Worm (Caenorhabditis elegans) whole organism, mixed stage, embryonic: ENCODE results near the gene F31E8.4.

ENCODE experiments used
- M03D4.4 ChIP-seq: sonication (generic microtip); optimal IDR thresholded peaks from 2 replicates; lab custom pipeline; 2017; ENCODE audit warnings: mild to moderate bottlenecking, missing genetic modification characterization, missing compliant biosample characterization
- blmp-1 ChIP-seq: fragments of 150-350 bp; optimal IDR thresholded peaks from 2 replicates; lab custom pipeline; 2014; ENCODE audit warnings: missing biosample characterization, missing genetic modification characterization
- ceh-39 ChIP-seq: fragments of 150-350 bp; optimal IDR thresholded peaks from 2 replicates; lab custom pipeline; 2014; ENCODE audit warnings: missing biosample characterization, missing genetic modification characterization
- ceh-43 ChIP-seq: fragments of 200-800 bp; sonication (Bioruptor generic); optimal IDR thresholded peaks from 2 replicates; lab custom pipeline; 2018; ENCODE audit warnings: mild to moderate bottlenecking, missing genetic modification characterization, moderate library complexity, missing compliant biosample characterization
- ceh-83 ChIP-seq: fragments of 200-800 bp; sonication (Bioruptor generic); optimal IDR thresholded peaks from 2 replicates; lab custom pipeline; 2018; ENCODE audit warnings: mild to moderate bottlenecking, missing genetic modification characterization, missing compliant biosample characterization
- ces-1 ChIP-seq: fragments of 150-350 bp; optimal IDR thresholded peaks from 2 replicates; lab custom pipeline; 2014; ENCODE audit warnings: missing biosample characterization, missing genetic modification reagents, missing genetic modification characterization
- cnd-1 ChIP-seq: fragments of 200-800 bp; sonication (Bioruptor generic); optimal IDR thresholded peaks from 2 replicates; lab custom pipeline; 2018; ENCODE audit warnings: mild to moderate bottlenecking, missing genetic modification characterization, missing compliant biosample characterization
- drap-1 ChIP-seq: fragments of 200-800 bp; sonication (Bioruptor generic); optimal IDR thresholded peaks from 3 replicates; lab custom pipeline; 2018; ENCODE audit warnings: mild to moderate bottlenecking, missing genetic modification characterization, missing compliant biosample characterization
- elt-1 ChIP-seq: sonication (generic microtip); optimal IDR thresholded peaks from 2 replicates; lab custom pipeline; 2017; ENCODE audit warnings: missing genetic modification characterization, mild to moderate bottlenecking, missing compliant biosample characterization, antibody characterized with exemption, moderate library complexity, borderline replicate concordance; ENCODE audit not compliant: insufficient read depth
- elt-3 ChIP-seq: fragments of 150-350 bp; optimal IDR thresholded peaks from 2 replicates; lab custom pipeline; 2014; ENCODE audit warnings: missing biosample characterization, missing genetic modification characterization
- ham-2 ChIP-seq: fragments of 200-800 bp; sonication (Bioruptor generic); optimal IDR thresholded peaks from 2 replicates; lab custom pipeline; 2018; ENCODE audit warnings: mild to moderate bottlenecking, missing genetic modification characterization, missing compliant biosample characterization
- hlh-1 ChIP-seq: fragments of 150-350 bp; optimal IDR thresholded peaks from 2 replicates; lab custom pipeline; 2014; ENCODE audit warnings: missing biosample characterization, missing genetic modification reagents, missing genetic modification characterization
- lin-13 ChIP-seq: fragments of 150-350 bp; optimal IDR thresholded peaks from 2 replicates; lab custom pipeline; 2014; ENCODE audit warnings: missing biosample characterization, missing genetic modification characterization
- lin-32 ChIP-seq: fragments of 200-800 bp; sonication (Bioruptor generic); optimal IDR thresholded peaks from 2 replicates; lab custom pipeline; 2018; ENCODE audit warnings: mild to moderate bottlenecking, missing genetic modification characterization, missing compliant biosample characterization
- lsy-2 ChIP-seq: fragments of 150-350 bp; optimal IDR thresholded peaks from 2 replicates; lab custom pipeline; 2014; ENCODE audit warnings: missing biosample characterization, missing genetic modification characterization
- mab-5 ChIP-seq: fragments of 150-350 bp; optimal IDR thresholded peaks from 2 replicates; lab custom pipeline; 2014; ENCODE audit warnings: missing biosample characterization, missing genetic modification characterization
- mep-1 ChIP-seq: fragments of 150-350 bp; optimal IDR thresholded peaks from 2 replicates; lab custom pipeline; 2017; ENCODE audit warnings: missing biosample characterization, missing genetic modification reagents, missing genetic modification characterization, inconsistent platforms
- mls-2 ChIP-seq: sonication (generic microtip); optimal IDR thresholded peaks from 2 replicates; lab custom pipeline; 2016; ENCODE audit warnings: mild to moderate bottlenecking, missing genetic modification characterization, moderate library complexity, missing compliant biosample characterization
- nhr-12 ChIP-seq: fragments of 150-350 bp; optimal IDR thresholded peaks from 2 replicates; lab custom pipeline; 2014; ENCODE audit warnings: missing biosample characterization, missing genetic modification characterization
- nhr-2 ChIP-seq: fragments of 150-350 bp; optimal IDR thresholded peaks from 2 replicates; lab custom pipeline; 2014; ENCODE audit warnings: missing biosample characterization, missing genetic modification characterization
- nhr-28 ChIP-seq: fragments of 150-350 bp; optimal IDR thresholded peaks from 2 replicates; lab custom pipeline; 2014; ENCODE audit warnings: missing biosample characterization, missing genetic modification characterization
- nhr-76 ChIP-seq: sonication (generic microtip); optimal IDR thresholded peaks from 2 replicates; lab custom pipeline; 2017; ENCODE audit warnings: missing biosample characterization, missing genetic modification characterization
- pha-4 ChIP-seq: fragments of 150-350 bp; optimal IDR thresholded peaks from 2 replicates; lab custom pipeline; 2018; ENCODE audit warnings: missing biosample characterization, missing genetic modification reagents, missing genetic modification characterization
- sem-2 ChIP-seq: fragments of 200-800 bp; sonication (Bioruptor generic); optimal IDR thresholded peaks from 2 replicates; lab custom pipeline; 2018; ENCODE audit warnings: mild to moderate bottlenecking, missing genetic modification characterization, missing compliant biosample characterization
- sptf-1 ChIP-seq: sonication (generic microtip); optimal IDR thresholded peaks from 2 replicates; lab custom pipeline; 2017; ENCODE audit warnings: mild to moderate bottlenecking, missing genetic modification characterization, moderate library complexity, missing compliant biosample characterization
- tbx-8 ChIP-seq: fragments of 200-800 bp; sonication (Bioruptor generic); optimal IDR thresholded peaks from 2 replicates; lab custom pipeline; 2018; ENCODE audit warnings: mild to moderate bottlenecking, missing genetic modification characterization, moderate library complexity, missing compliant biosample characterization
- unc-39 ChIP-seq: fragments of 150-350 bp; optimal IDR thresholded peaks from 2 replicates; lab custom pipeline; 2014; ENCODE audit warnings: missing biosample characterization, missing genetic modification characterization
- unc-62 ChIP-seq: fragments of 150-350 bp; optimal IDR thresholded peaks from 2 replicates; lab custom pipeline; 2014; ENCODE audit warnings: missing biosample characterization, missing genetic modification reagents, missing genetic modification characterization
- zip-8 ChIP-seq: fragments of 150-350 bp; optimal IDR thresholded peaks from 2 replicates; lab custom pipeline; 2014; ENCODE audit warnings: missing biosample characterization, missing genetic modification characterization
- ztf-11 ChIP-seq: fragments of 150-350 bp; optimal IDR thresholded peaks from 2 replicates; lab custom pipeline; 2014; ENCODE audit warnings: missing biosample characterization, missing genetic modification characterization

Gene F31E8.4

DNA sequence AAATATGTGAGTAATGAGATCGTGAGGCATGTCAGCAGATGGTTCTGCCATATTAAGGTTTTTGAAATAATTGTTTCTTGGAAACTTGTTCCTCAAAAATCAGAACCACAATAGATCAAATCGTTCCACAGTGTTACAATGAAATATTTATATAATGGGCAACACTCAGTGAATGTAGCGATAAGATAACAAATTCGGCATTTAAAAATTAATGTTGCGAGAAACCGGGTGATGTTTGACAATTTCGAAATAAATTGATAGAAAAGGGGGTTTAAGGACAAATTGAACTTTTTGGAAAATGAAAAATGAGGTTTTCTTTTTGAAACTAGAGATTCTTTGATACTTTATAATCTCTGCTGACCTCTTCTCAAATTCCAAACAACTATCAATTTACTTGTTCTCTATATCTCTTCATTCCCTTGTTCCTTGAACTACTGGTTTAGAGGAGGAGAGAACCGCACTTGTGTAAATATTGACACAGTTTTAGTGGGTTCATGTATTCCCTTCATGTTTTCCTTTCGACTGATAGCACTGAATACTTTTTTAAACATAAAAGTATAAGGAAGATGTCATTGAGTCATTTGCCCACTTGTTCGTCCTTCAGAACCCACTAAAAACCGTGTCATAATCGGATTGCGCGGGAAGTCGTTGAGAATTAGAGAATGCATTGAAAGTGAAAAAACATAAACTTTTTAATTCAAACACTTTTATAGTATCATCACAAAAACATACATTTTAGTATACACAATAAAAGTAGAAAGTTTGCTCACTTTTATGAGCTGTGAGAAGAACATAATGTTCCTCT, 37.0 kb upstream of the F31E8.4 start:
- TF ChIP-seq elt-1 (tag; lab: Kevin White, UChicago) (no peak), ceh-39 (tag; lab: Kevin White, UChicago) (no peak), M03D4.4 (tag; lab: Kevin White, UChicago) (no peak), cnd-1 (tag; lab: Kevin White, UChicago) (no peak), lin-13 (tag; lab: Kevin White, UChicago) (no peak), unc-39 (tag; lab: Kevin White, UChicago) (no peak), hlh-1 (tag; lab: Kevin White, UChicago) (no peak), pha-4 (peak; percentile 61), elt-3 (no peak), ces-1 (GFP tag; lab: Kevin White, UChicago) (no peak), ceh-83 (no peak), nhr-28 (tag; lab: Kevin White, UChicago) (no peak), lin-32 (GFP tag; lab: Kevin White, UChicago) (peak; percentile 2), ham-2 (GFP tag; lab: Kevin White, UChicago) (no peak), blmp-1 (tag; lab: Kevin White, UChicago) (peak; percentile 9)

DNA sequence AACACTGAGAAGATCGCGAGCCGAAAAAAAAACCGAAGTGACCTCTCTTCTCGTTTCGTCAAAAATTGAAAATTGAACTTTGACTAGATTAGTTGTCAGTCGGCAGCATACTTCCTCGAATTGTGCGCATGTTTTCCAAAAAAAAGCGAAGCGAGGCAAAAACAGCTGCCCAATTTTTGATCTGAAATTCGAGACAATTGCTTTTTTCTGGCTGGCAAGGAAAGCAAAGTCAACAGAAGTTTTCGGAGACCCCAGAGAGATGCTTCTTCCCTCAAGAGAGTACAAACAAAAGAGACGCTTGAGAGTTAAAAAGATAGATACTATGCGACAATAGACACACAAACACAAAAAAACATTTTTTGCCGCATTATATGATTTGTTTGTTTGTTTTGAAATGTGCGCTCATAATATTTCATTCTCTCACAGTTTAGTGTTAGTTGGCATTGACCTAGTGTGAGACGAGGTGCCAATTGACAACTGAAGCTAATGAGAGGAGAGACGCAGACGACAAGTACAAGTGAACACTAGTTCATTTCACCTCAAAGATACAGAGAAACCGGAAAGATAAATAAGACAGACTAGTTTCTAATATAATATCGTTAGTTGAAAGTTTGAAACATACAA, 36.1 kb upstream of the F31E8.4 start:
- TF ChIP-seq unc-39 (tag; lab: Kevin White, UChicago) (no peak), zip-8 (no peak), lsy-2 (tag; lab: Kevin White, UChicago) (peak; percentile 9), blmp-1 (tag; lab: Kevin White, UChicago) (no peak), ztf-11 (tag; lab: Kevin White, UChicago) (no peak), mab-5 (tag; lab: Kevin White, UChicago) (no peak), ceh-43 (GFP tag; lab: Kevin White, UChicago) (no peak), hlh-1 (tag; lab: Kevin White, UChicago) (peak; percentile 33), mep-1 (no peak), unc-62 (GFP tag; lab: Kevin White, UChicago) (peak; percentile 55), pha-4 (peak; percentile 27), ces-1 (GFP tag; lab: Kevin White, UChicago) (peak; percentile 43), ham-2 (GFP tag; lab: Kevin White, UChicago) (no peak), nhr-76 (tag; lab: Kevin White, UChicago) (no peak), tbx-8 (GFP tag; lab: Kevin White, UChicago) (no peak), lin-13 (tag; lab: Kevin White, UChicago) (no peak), lin-32 (GFP tag; lab: Kevin White, UChicago) (no peak), ceh-83 (no peak), drap-1 (GFP tag; lab: Kevin White, UChicago) (no peak)

DNA sequence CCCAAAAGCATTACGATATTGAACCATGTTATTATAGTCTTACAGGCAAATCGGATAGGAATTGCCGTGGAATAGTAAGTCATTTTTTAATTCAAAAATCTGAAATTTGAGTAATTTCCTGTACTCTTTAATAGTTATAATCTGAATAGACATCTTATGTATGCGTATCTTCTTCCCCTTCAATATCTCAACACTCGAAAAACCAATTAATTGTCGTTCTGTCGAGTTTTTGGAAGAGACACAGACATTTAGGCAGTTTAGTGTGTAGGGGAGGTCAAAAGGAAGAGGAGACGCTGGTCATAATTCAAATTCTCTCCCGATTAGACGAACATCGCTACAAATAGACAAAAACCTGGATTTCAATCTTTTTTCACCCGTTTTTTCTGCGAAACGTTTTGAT, 35.5 kb upstream of the F31E8.4 start:
- peak; percentile 40 for TF ChIP-seq nhr-2 (tag; lab: Kevin White, UChicago)
- no peak for TF ChIP-seq mls-2 (tag; lab: Kevin White, UChicago)
- TF ChIP-seq ceh-39 (tag; lab: Kevin White, UChicago): peak; percentile 24
- TF ChIP-seq tbx-8 (GFP tag; lab: Kevin White, UChicago): no peak
- peak; percentile 97 for TF ChIP-seq ces-1 (GFP tag; lab: Kevin White, UChicago)
- TF ChIP-seq unc-39 (tag; lab: Kevin White, UChicago): no peak
- TF ChIP-seq nhr-12 (tag; lab: Kevin White, UChicago): no peak
- TF ChIP-seq sptf-1 (tag; lab: Kevin White, UChicago): no peak
- TF ChIP-seq ceh-83: peak; percentile 35
- no peak for TF ChIP-seq mep-1
- TF ChIP-seq ham-2 (GFP tag; lab: Kevin White, UChicago): no peak
- TF ChIP-seq unc-62 (GFP tag; lab: Kevin White, UChicago): peak; percentile 91

DNA sequence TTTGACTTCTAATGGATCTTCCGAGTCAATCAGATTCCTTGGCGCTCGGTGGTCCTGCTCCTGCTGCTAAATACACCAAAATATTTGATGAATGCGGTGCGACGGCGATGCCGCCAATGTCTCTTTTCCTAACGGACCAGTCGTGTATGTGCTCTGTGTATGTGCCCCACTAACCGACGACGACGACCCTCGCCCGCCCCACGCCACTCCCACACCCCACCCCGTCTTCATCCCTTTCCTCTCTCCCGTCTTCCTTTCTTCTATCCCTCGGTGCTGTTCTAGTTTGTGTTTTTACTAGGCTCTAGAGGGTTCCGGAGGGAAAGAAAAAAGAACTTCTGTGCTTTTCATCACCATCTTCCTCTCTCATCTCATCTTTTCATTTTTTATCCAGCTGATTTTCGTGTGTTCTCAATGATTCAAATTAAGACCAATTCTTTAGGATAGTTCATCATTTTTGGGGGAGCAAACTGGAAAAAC, 34.7 kb upstream of the F31E8.4 start, which contains the start of gene egl-27:
egl-27 (plus strand) TSS at position 427 of the 477 bp plus-strand sequence.
- no peak for TF ChIP-seq lsy-2 (tag; lab: Kevin White, UChicago)
- no peak for TF ChIP-seq ceh-83
- no peak for TF ChIP-seq ztf-11 (tag; lab: Kevin White, UChicago)
- no peak for TF ChIP-seq ham-2 (GFP tag; lab: Kevin White, UChicago)
- TF ChIP-seq sem-2 (GFP tag; lab: Kevin White, UChicago): no peak
- peak; percentile 5 for TF ChIP-seq ces-1 (GFP tag; lab: Kevin White, UChicago)
- TF ChIP-seq nhr-76 (tag; lab: Kevin White, UChicago): no peak
- no peak for TF ChIP-seq lin-13 (tag; lab: Kevin White, UChicago)
- TF ChIP-seq elt-1 (tag; lab: Kevin White, UChicago): no peak
- TF ChIP-seq elt-3: no peak
- TF ChIP-seq M03D4.4 (tag; lab: Kevin White, UChicago): no peak
- TF ChIP-seq sptf-1 (tag; lab: Kevin White, UChicago): peak; percentile 12
